Worm (Caenorhabditis elegans) whole organism, L1 larva: Measurements from ENCODE around the gene eif-2A.

Experiments used
- elt-2 ChIP-seq: sonication (generic microtip); optimal IDR thresholded peaks from 2 replicates; lab custom pipeline; 2016; ENCODE audit warnings: missing genetic modification characterization, mild to moderate bottlenecking, inconsistent platforms, missing compliant biosample characterization, missing genetic modification reagents
- ets-5 ChIP-seq: fragments of 200-800 bp; sonication (Bioruptor generic); IDR thresholded peaks from 2 replicates; pipeline ENCODE4 v1.3.6; 2022; ENCODE audit warnings: missing genetic modification characterization, missing compliant biosample characterization
- fos-1 ChIP-seq: fragments of 150-350 bp; optimal IDR thresholded peaks from 2 replicates; lab custom pipeline; 2014; ENCODE audit warnings: missing biosample characterization, missing genetic modification characterization

ce11 chrII:10466552-10466951 is 50.0 kb downstream of the eif-2A start, which contains the start of gene tnc-2:
- TF ChIP-seq fos-1 (tag; lab: Kevin White, UChicago) (no peak), elt-2 (tag; lab: Kevin White, UChicago) (no peak), ets-5 (GFP tag; lab: Robert Waterston, UW) (no peak)
